Worm (Caenorhabditis elegans) whole organism, L4 larva: ENCODE measurements around the gene nhr-129.

Experiments used
- D1046.2 ChIP-seq: fragments of 200-800 bp; sonication (Bioruptor generic); IDR thresholded peaks from 2 replicates; pipeline ENCODE4 v1.3.6; 2022; ENCODE audit warnings: missing genetic modification characterization, missing compliant biosample characterization
- F26F4.8 ChIP-seq: fragments of 200-800 bp; sonication (Bioruptor generic); conservative IDR thresholded peaks from 2 replicates; pipeline ENCODE4 v1.3.6; 2022; ENCODE audit warnings: missing genetic modification characterization, missing compliant biosample characterization
- F37D6.2 ChIP-seq: sonication (generic microtip); optimal IDR thresholded peaks from 2 replicates; lab custom pipeline; 2016; ENCODE audit warnings: mild to moderate bottlenecking, missing genetic modification characterization, missing compliant biosample characterization
- R02D3.7 ChIP-seq: fragments of 150-350 bp; sonication (generic microtip); optimal IDR thresholded peaks from 3 replicates; lab custom pipeline; 2014; ENCODE audit warnings: missing biosample characterization, missing genetic modification characterization
- Y48G9A.11 ChIP-seq: fragments of 200-800 bp; sonication (Bioruptor generic); IDR thresholded peaks from 2 replicates; pipeline ENCODE4 v1.3.6; 2022; ENCODE audit warnings: missing genetic modification reagents, missing genetic modification characterization, missing compliant biosample characterization
- Y5F2A.4 ChIP-seq: fragments of 200-800 bp; sonication (Bioruptor generic); optimal IDR thresholded peaks from 2 replicates; lab custom pipeline; 2018; ENCODE audit warnings: mild to moderate bottlenecking, missing genetic modification characterization, missing compliant biosample characterization
- Y75B8A.6 ChIP-seq: fragments of 200-800 bp; sonication (Bioruptor generic); IDR thresholded peaks from 2 replicates; pipeline ENCODE4 v1.3.6; 2022; ENCODE audit warnings: missing genetic modification reagents, missing genetic modification characterization, missing compliant biosample characterization
- aha-1 ChIP-seq: fragments of 150-350 bp; peaks from one replicate; lab custom pipeline; 2014; ENCODE audit warnings: missing biosample characterization, missing genetic modification characterization
- aly-2 ChIP-seq: sonication (generic microtip); optimal IDR thresholded peaks from 2 replicates; lab custom pipeline; 2018; ENCODE audit warnings: missing biosample characterization, missing genetic modification characterization
- ceh-20 ChIP-seq: fragments of 200-800 bp; sonication (Bioruptor generic); IDR thresholded peaks from 2 replicates; pipeline ENCODE4 v1.3.6; 2022; ENCODE audit warnings: missing genetic modification reagents, missing genetic modification characterization, missing compliant biosample characterization
- ceh-28 ChIP-seq: fragments of 150-350 bp; optimal IDR thresholded peaks from 2 replicates; lab custom pipeline; 2014; ENCODE audit warnings: missing biosample characterization, missing genetic modification reagents, missing genetic modification characterization
- ceh-32 ChIP-seq: sonication (generic microtip); optimal IDR thresholded peaks from 2 replicates; lab custom pipeline; 2016; ENCODE audit warnings: mild to moderate bottlenecking, missing genetic modification characterization, missing compliant biosample characterization; ENCODE audit not compliant: poor library complexity
- ceh-44 ChIP-seq: fragments of 200-800 bp; sonication (Bioruptor generic); IDR thresholded peaks from 2 replicates; pipeline ENCODE4 v1.3.6; 2022; ENCODE audit warnings: missing genetic modification reagents, missing genetic modification characterization, missing compliant biosample characterization
- ceh-62 ChIP-seq: sonication (generic microtip); optimal IDR thresholded peaks from 2 replicates; lab custom pipeline; 2017; ENCODE audit warnings: missing biosample characterization, missing genetic modification characterization
- ceh-82 ChIP-seq: sonication (generic microtip); optimal IDR thresholded peaks from 2 replicates; lab custom pipeline; 2017; ENCODE audit warnings: missing biosample characterization, missing genetic modification characterization
- ces-1 ChIP-seq: fragments of 150-350 bp; sonication (generic microtip); optimal IDR thresholded peaks from 4 replicates; lab custom pipeline; 2014; ENCODE audit warnings: missing biosample characterization, missing genetic modification reagents, missing genetic modification characterization
- cey-2 ChIP-seq: sonication (generic microtip); optimal IDR thresholded peaks from 3 replicates; lab custom pipeline; 2017; ENCODE audit warnings: missing genetic modification characterization, mild to moderate bottlenecking, missing compliant biosample characterization, antibody characterized with exemption, borderline replicate concordance; ENCODE audit not compliant: insufficient read depth
- daf-19 ChIP-seq: fragments of 200-800 bp; sonication (Bioruptor generic); conservative IDR thresholded peaks from 2 replicates; pipeline ENCODE4 v1.3.6; 2022; ENCODE audit warnings: missing genetic modification characterization, missing compliant biosample characterization
- daf-8 ChIP-seq: fragments of 200-800 bp; sonication (Bioruptor generic); IDR thresholded peaks from 2 replicates; pipeline ENCODE4 v1.3.6; 2022; ENCODE audit warnings: missing genetic modification characterization, missing compliant biosample characterization
- dmd-6 ChIP-seq: fragments of 200-800 bp; sonication (Bioruptor generic); IDR thresholded peaks from 2 replicates; pipeline ENCODE4 v1.3.6; 2022; ENCODE audit warnings: missing genetic modification reagents, missing genetic modification characterization, missing compliant biosample characterization
- duxl-1 ChIP-seq: sonication (generic microtip); optimal IDR thresholded peaks from 2 replicates; lab custom pipeline; 2016; ENCODE audit warnings: mild to moderate bottlenecking, missing genetic modification characterization, moderate library complexity, missing compliant biosample characterization; ENCODE audit not compliant: poor library complexity
- fkh-10 ChIP-seq: fragments of 150-350 bp; optimal IDR thresholded peaks from 2 replicates; lab custom pipeline; 2014; ENCODE audit warnings: missing biosample characterization, missing genetic modification reagents, missing genetic modification characterization
- fos-1 ChIP-seq: fragments of 150-350 bp; optimal IDR thresholded peaks from 2 replicates; lab custom pipeline; 2014; ENCODE audit warnings: missing biosample characterization, missing genetic modification characterization
- gei-8 ChIP-seq: fragments of 200-800 bp; sonication (Bioruptor generic); optimal IDR thresholded peaks from 2 replicates; lab custom pipeline; 2018; ENCODE audit warnings: mild to moderate bottlenecking, missing genetic modification characterization, missing compliant biosample characterization
- hif-1 ChIP-seq, 2 experiments: sonication (generic microtip); optimal IDR thresholded peaks; 2 replicates each; lab custom pipeline; 2016 to 2017; ENCODE audit warnings: missing compliant biosample characterization in 2 of 2, missing genetic modification characterization in 2 of 2, missing genetic modification reagents in 2 of 2, missing genotype in 2 of 2, mild to moderate bottlenecking in 1 of 2
- hlh-11 ChIP-seq: fragments of 200-800 bp; sonication (Bioruptor generic); optimal IDR thresholded peaks from 2 replicates; lab custom pipeline; 2018; ENCODE audit warnings: mild to moderate bottlenecking, missing genetic modification characterization, missing compliant biosample characterization
- hlh-30 ChIP-seq: sonication (generic microtip); optimal IDR thresholded peaks from 2 replicates; lab custom pipeline; 2017; ENCODE audit warnings: antibody characterized with exemption, mild to moderate bottlenecking, missing genetic modification characterization, missing compliant biosample characterization; ENCODE audit not compliant: insufficient read depth
- hmg-1.1 ChIP-seq: fragments of 200-800 bp; sonication (Bioruptor generic); IDR thresholded peaks from 2 replicates; pipeline ENCODE4 v1.3.6; 2022; ENCODE audit warnings: missing genetic modification reagents, missing genetic modification characterization, missing compliant biosample characterization
- lim-7 ChIP-seq: fragments of 200-800 bp; sonication (Bioruptor generic); IDR thresholded peaks from 2 replicates; pipeline ENCODE4 v1.3.6; 2022; ENCODE audit warnings: missing genetic modification characterization, missing compliant biosample characterization
- lin-1 ChIP-seq: fragments of 200-800 bp; sonication (Bioruptor generic); IDR thresholded peaks from 2 replicates; pipeline ENCODE4 v1.3.6; 2022; ENCODE audit warnings: missing genetic modification reagents, missing genetic modification characterization, missing compliant biosample characterization
- lin-13 ChIP-seq: fragments of 150-350 bp; optimal IDR thresholded peaks from 2 replicates; lab custom pipeline; 2014; ENCODE audit warnings: missing biosample characterization, missing genetic modification reagents, missing genetic modification characterization
- lin-29 ChIP-seq: fragments of 200-800 bp; sonication (Bioruptor generic); IDR thresholded peaks from 2 replicates; pipeline ENCODE4 v1.3.6; 2022; ENCODE audit warnings: missing genetic modification reagents, missing genetic modification characterization, missing compliant biosample characterization
- lin-38 ChIP-seq: fragments of 200-800 bp; sonication (Bioruptor generic); IDR thresholded peaks from 2 replicates; pipeline ENCODE4 v1.3.6; 2022; ENCODE audit warnings: missing genetic modification reagents, missing genetic modification characterization, missing compliant biosample characterization
- lin-39 ChIP-seq: fragments of 150-350 bp; optimal IDR thresholded peaks from 2 replicates; lab custom pipeline; 2014; ENCODE audit warnings: missing biosample characterization, missing genetic modification reagents, missing genetic modification characterization
- lir-3 ChIP-seq: sonication (generic microtip); optimal IDR thresholded peaks from 2 replicates; lab custom pipeline; 2016; ENCODE audit warnings: mild to moderate bottlenecking, missing genetic modification characterization, missing compliant biosample characterization
- lsy-2 ChIP-seq, 2 experiments: fragments of 150-350 bp in 1 of 2; sonication (generic microtip) in 1 of 2; optimal IDR thresholded peaks; 2 replicates each; lab custom pipeline; 2014 to 2017; ENCODE audit warnings: missing biosample characterization in 2 of 2, missing genetic modification characterization in 2 of 2
- madf-5 ChIP-seq, 2 experiments: fragments of 200-800 bp; sonication (Bioruptor generic); IDR thresholded peaks; 2 replicates each; pipeline ENCODE4 v1.3.6; 2022; ENCODE audit warnings: missing compliant biosample characterization in 2 of 2, missing genetic modification characterization in 2 of 2
- mep-1 ChIP-seq: fragments of 150-350 bp; sonication (generic microtip); optimal IDR thresholded peaks from 3 replicates; lab custom pipeline; 2014; ENCODE audit warnings: missing biosample characterization, missing genetic modification characterization
- mxl-2 ChIP-seq: fragments of 200-800 bp; sonication (Bioruptor generic); conservative IDR thresholded peaks from 2 replicates; pipeline ENCODE4 v1.3.6; 2022; ENCODE audit warnings: missing genetic modification reagents, missing genetic modification characterization, missing compliant biosample characterization
- nhr-237 ChIP-seq: sonication (generic microtip); optimal IDR thresholded peaks from 2 replicates; lab custom pipeline; 2017; ENCODE audit warnings: missing biosample characterization, missing genetic modification characterization
- nhr-28 ChIP-seq: fragments of 150-350 bp; optimal IDR thresholded peaks from 2 replicates; lab custom pipeline; 2014; ENCODE audit warnings: missing biosample characterization, missing genetic modification characterization
- nhr-48 ChIP-seq: sonication (generic microtip); optimal IDR thresholded peaks from 2 replicates; lab custom pipeline; 2016; ENCODE audit warnings: mild to moderate bottlenecking, missing genetic modification characterization, missing compliant biosample characterization
- pha-4 ChIP-seq, 2 experiments: fragments of 150-350 bp in 1 of 2; fragments of 200-800 bp in 1 of 2; sonication (Bioruptor generic) in 1 of 2; IDR thresholded peaks in 1 of 2; optimal IDR thresholded peaks in 1 of 2; 2 replicates each; pipeline versions ENCODE4 v1.3.6 to Lab custom; 2014 to 2022; ENCODE audit warnings: missing genetic modification characterization in 2 of 2, missing genetic modification reagents in 2 of 2, missing biosample characterization in 1 of 2, missing compliant biosample characterization in 1 of 2
- php-3 ChIP-seq: fragments of 200-800 bp; sonication (Bioruptor generic); IDR thresholded peaks from 2 replicates; pipeline ENCODE4 v1.3.6; 2022; ENCODE audit warnings: missing genetic modification reagents, missing genetic modification characterization, missing compliant biosample characterization
- pqm-1 ChIP-seq: sonication (generic microtip); optimal IDR thresholded peaks from 2 replicates; lab custom pipeline; 2017; ENCODE audit warnings: missing biosample characterization, missing genetic modification characterization
- saeg-2 ChIP-seq: fragments of 200-800 bp; sonication (Bioruptor generic); IDR thresholded peaks from 2 replicates; pipeline ENCODE4 v1.3.6; 2022; ENCODE audit warnings: missing genetic modification reagents, missing genetic modification characterization, missing compliant biosample characterization
- sdz-12 ChIP-seq: fragments of 200-800 bp; sonication (Bioruptor generic); optimal IDR thresholded peaks from 2 replicates; lab custom pipeline; 2018; ENCODE audit warnings: mild to moderate bottlenecking, missing genetic modification characterization, missing compliant biosample characterization
- spr-3 ChIP-seq: fragments of 200-800 bp; sonication (Bioruptor generic); optimal IDR thresholded peaks from 2 replicates; lab custom pipeline; 2018; ENCODE audit warnings: mild to moderate bottlenecking, missing genetic modification characterization, missing compliant biosample characterization
- zag-1 ChIP-seq: fragments of 150-350 bp; optimal IDR thresholded peaks from 2 replicates; lab custom pipeline; 2014; ENCODE audit warnings: missing biosample characterization, missing genetic modification characterization
- zip-11 ChIP-seq: fragments of 200-800 bp; sonication (Bioruptor generic); IDR thresholded peaks from 2 replicates; pipeline ENCODE4 v1.3.6; 2022; ENCODE audit warnings: missing genetic modification characterization, missing compliant biosample characterization

nhr-129 gene

DNA sequence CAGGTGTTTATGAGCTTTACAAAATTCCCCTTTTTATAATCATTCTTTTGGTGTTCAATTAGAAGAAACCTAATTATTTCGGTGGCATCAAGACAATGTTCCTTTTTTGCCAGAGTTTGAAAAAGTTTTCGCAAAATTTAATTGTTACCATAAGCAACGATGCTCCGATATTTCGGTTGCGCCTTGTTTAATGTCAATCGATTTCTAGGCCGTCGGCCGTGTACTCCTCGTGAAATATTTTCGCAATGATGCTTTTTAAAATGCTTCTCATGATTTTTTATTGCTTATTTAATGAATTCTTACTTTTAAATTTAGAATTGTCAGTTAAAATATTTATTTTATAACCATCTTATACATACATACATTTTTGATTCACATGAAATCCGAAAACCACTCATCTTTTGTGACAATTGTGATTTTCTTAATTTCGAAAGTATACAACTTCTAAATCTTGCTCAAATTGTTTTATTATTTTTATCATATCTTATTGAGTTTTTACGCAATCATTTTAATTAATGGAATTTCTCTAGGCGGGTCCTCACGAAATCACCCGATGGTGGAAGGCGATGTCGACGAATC, 17.7 kb downstream of the nhr-129 start, which contains the start of gene C50B6.3 (continued):
- TF ChIP-seq lin-1 (GFP tag; lab: Robert Waterston, UW) (no peak), php-3 (no peak), fos-1 (no peak), R02D3.7 (tag; lab: Kevin White, UChicago) (no peak), aly-2 (no peak), lim-7 (GFP tag; lab: Robert Waterston, UW) (no peak), Y5F2A.4 (no peak), D1046.2 (no peak), ceh-20 (GFP tag; lab: Robert Waterston, UW) (no peak), hlh-30 (peak; percentile 65), hlh-11 (peak; percentile 41), zip-11 (GFP tag; lab: Robert Waterston, UW) (no peak), dmd-6 (GFP tag; lab: Robert Waterston, UW) (peak; percentile 62), fkh-10 (GFP tag; lab: Kevin White, UChicago) (no peak), nhr-237 (no peak), F37D6.2 (tag; lab: Kevin White, UChicago) (peak; percentile 18), ceh-82 (tag; lab: Kevin White, UChicago) (no peak), nhr-48 (peak; percentile 26), lin-39 (tag; lab: Kevin White, UChicago) (peak; percentile 10), daf-19 (GFP tag; lab: Robert Waterston, UW) (no peak), lin-13 (no peak), mep-1 (tag; lab: Kevin White, UChicago) (peak; percentile 67), mxl-2 (GFP tag; lab: Robert Waterston, UW) (no peak), ceh-32 (tag; lab: Kevin White, UChicago) (no peak), pha-4 (GFP tag; IDR thresholded peaks at IDR 0.05; lab: Robert Waterston, UW) (no peak), pha-4 (tag; optimal IDR thresholded peaks at IDR 0.05; lab: Kevin White, UChicago) (no peak), lsy-2 (tag; optimal IDR thresholded peaks at IDR 0.05; lab: Kevin White, UChicago) (peak in 1 of 2 experiments; percentile 93), nhr-28 (peak; percentile 20), lin-29 (GFP tag; lab: Robert Waterston, UW) (no peak), pqm-1 (tag; lab: Kevin White, UChicago) (no peak), zag-1 (tag; lab: Kevin White, UChicago) (no peak), saeg-2 (GFP tag; lab: Robert Waterston, UW) (no peak), ceh-62 (tag; lab: Kevin White, UChicago) (no peak), hmg-1.1 (GFP tag; lab: Robert Waterston, UW) (peak; percentile 36; the same call in 1 of the 2 replicates), lir-3 (no peak), F26F4.8 (no peak), lin-38 (GFP tag; lab: Robert Waterston, UW) (peak; percentile 71), duxl-1 (tag; lab: Kevin White, UChicago) (peak; percentile 83), cey-2 (tag; lab: Kevin White, UChicago) (no peak), ceh-28 (tag; lab: Kevin White, UChicago) (no peak), spr-3 (GFP tag; lab: Kevin White, UChicago) (no peak), madf-5 (GFP tag; IDR thresholded peaks at IDR 0.05; lab: Robert Waterston, UW) (no peak), aha-1 (tag; lab: Kevin White, UChicago) (peak; percentile 73), Y48G9A.11 (GFP tag; lab: Robert Waterston, UW) (peak; percentile 96), gei-8 (no peak), Y75B8A.6 (GFP tag; lab: Robert Waterston, UW) (no peak), daf-8 (GFP tag; lab: Robert Waterston, UW) (no peak), ces-1 (GFP tag; lab: Kevin White, UChicago) (no peak), hif-1 (tag; optimal IDR thresholded peaks at IDR 0.05; lab: Kevin White, UChicago) (peak in 1 of 2 experiments; percentile 83), ceh-44 (GFP tag; lab: Robert Waterston, UW) (no peak), sdz-12 (no peak)
